Fruit fly (Drosophila melanogaster): Measurements from ENCODE around the gene Doc3.

DNA sequence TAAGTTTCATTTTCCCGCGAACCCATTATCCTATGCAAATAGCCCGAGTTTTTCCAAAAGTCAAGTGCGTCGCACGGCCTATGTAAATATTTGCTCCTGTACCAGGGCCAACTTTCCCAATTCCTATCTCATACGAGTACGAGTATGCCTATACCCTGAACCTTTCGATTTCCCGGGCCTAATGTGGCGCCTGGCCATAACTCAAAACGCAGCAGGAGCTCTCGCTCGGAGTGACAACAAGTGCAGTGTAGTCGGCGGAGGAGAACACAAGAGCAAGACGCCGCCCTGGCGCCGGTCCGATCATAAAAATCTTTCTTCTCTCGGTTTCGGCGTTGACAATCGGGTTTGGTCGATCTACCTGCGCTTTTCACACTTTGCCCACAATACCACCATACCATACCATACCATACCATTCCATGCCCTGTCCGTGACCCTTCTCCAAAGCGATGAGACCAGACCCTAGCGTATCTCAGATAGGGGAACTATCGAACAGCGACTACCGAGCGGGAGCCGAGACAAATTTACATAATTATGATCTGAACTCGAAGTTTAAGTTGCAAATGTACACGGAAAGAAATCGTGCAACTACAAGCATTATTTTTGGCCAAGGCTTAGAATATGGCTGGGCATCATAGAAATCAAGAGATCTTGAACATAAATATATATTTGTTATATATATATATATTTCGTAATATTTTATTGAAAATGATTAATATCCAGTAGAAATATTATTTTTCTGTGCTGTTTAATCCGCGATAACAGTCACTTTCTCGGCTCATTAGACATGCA lies 37.4 kb downstream of the Doc3 start:
- TF ChIP-seq pan (optimal IDR thresholded peaks at IDR 0.05), result no peak
- no peak for TF ChIP-seq CG8478 (optimal IDR thresholded peaks at IDR 0.05)
- no peak for TF ChIP-seq usp (GFP tag; optimal IDR thresholded peaks at IDR 0.05)
- TF ChIP-seq psq (optimal IDR thresholded peaks at IDR 0.05), result no peak
- TF ChIP-seq EcR (GFP tag; optimal IDR thresholded peaks at IDR 0.05), result no peak
- no peak for TF ChIP-seq Dll (optimal IDR thresholded peaks at IDR 0.05)

All from whole organism.